Fruit fly (Drosophila melanogaster): ENCODE results near the gene Sfp26Ac.

DNA sequence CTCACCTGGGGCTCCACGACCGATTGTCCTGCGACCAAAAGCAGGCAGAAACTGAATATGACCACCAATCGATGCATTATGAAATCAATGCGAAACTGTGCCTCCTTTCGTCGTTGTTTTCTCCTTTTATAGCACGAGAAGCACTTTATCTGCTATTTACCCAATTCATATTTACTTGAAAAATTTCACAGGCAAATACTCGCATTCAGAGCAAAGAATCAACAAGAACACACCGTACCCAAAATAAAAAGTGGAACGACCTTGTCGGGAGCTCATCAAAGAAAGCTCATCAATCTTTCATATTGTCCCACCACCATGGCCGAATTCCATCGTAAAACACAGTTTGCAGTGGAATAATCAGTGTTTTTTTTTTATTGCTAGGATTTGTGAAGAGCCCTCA lies 20.0 kb upstream of the Sfp26Ac start, which contains the start of gene CG9021:
- TF ChIP-seq CG8119 (GFP tag; IDR thresholded peaks at IDR 0.05) (no peak), Hr4 (GFP tag; optimal IDR thresholded peaks at IDR 0.05) (no peak), CG16779 (tag; optimal IDR thresholded peaks at IDR 0.05) (no peak), CG34406 (GFP tag; optimal IDR thresholded peaks at IDR 0.05) (peak; percentile 18), Hr38 (GFP tag; optimal IDR thresholded peaks at IDR 0.05) (no peak), CG6854 (GFP tag; optimal IDR thresholded peaks at IDR 0.05) (no peak), CG4318 (GFP tag; optimal IDR thresholded peaks at IDR 0.05) (no peak), Ets96B (tag; optimal IDR thresholded peaks at IDR 0.05) (no peak)

Data from whole organism, prepupa.